Fruit fly (Drosophila melanogaster) whole organism, prepupa: ENCODE data around the gene Sol1.

Experiments used
- Blimp-1 ChIP-seq: fragments of 200-800 bp; sonication (Bioruptor generic); optimal IDR thresholded peaks from 3 replicates; lab custom pipeline; 2017; ENCODE audit warnings: missing biosample characterization, missing genetic modification characterization, mild to moderate bottlenecking, moderate library complexity, missing genetic modification reagents
- CG10631 ChIP-seq: fragments of 200-800 bp; sonication (Bioruptor generic); optimal IDR thresholded peaks from 2 replicates; lab custom pipeline; 2016; ENCODE audit warnings: missing biosample characterization, missing genetic modification characterization
- CG10669 ChIP-seq: fragments of 200-800 bp; sonication (Bioruptor generic); optimal IDR thresholded peaks from 3 replicates; lab custom pipeline; 2018; ENCODE audit warnings: missing biosample characterization, mild to moderate bottlenecking, missing genetic modification characterization, moderate library complexity
- CG11762 ChIP-seq: fragments of 200-800 bp; sonication (Bioruptor generic); optimal IDR thresholded peaks from 3 replicates; lab custom pipeline; 2016; ENCODE audit warnings: missing biosample characterization, missing genetic modification characterization; ENCODE audit not compliant: insufficient read depth
- CG1621 ChIP-seq: fragments of 200-800 bp; sonication (Bioruptor generic); optimal IDR thresholded peaks from 3 replicates; lab custom pipeline; 2018; ENCODE audit warnings: missing biosample characterization, mild to moderate bottlenecking, missing genetic modification characterization
- CG16779 ChIP-seq: fragments of 200-800 bp; sonication (Bioruptor generic); optimal IDR thresholded peaks from 3 replicates; lab custom pipeline; 2017; ENCODE audit warnings: missing biosample characterization, mild to moderate bottlenecking, missing genetic modification characterization
- CG3032 ChIP-seq: fragments of 200-800 bp; optimal IDR thresholded peaks from 2 replicates; lab custom pipeline; 2019; ENCODE audit warnings: missing biosample characterization, mild to moderate bottlenecking, missing genetic modification characterization, moderate library complexity
- CG31627 ChIP-seq: fragments of 200-800 bp; sonication (Bioruptor generic); optimal IDR thresholded peaks from 3 replicates; lab custom pipeline; 2016; ENCODE audit warnings: missing biosample characterization, missing genetic modification characterization
- CG6163 ChIP-seq: fragments of 200-800 bp; sonication (Bioruptor generic); IDR thresholded peaks from 3 replicates; pipeline ENCODE4 v1.3.6; 2022; ENCODE audit warnings: missing biosample characterization, missing genetic modification characterization
- CG6854 ChIP-seq: fragments of 200-800 bp; sonication (Bioruptor generic); optimal IDR thresholded peaks from 2 replicates; lab custom pipeline; 2017; ENCODE audit warnings: missing biosample characterization, mild to moderate bottlenecking, missing genetic modification characterization
- CG7368 ChIP-seq: fragments of 200-800 bp; sonication (Bioruptor generic); optimal IDR thresholded peaks from 3 replicates; lab custom pipeline; 2016; ENCODE audit warnings: missing biosample characterization, missing genetic modification characterization
- CG8119 ChIP-seq: fragments of 200-800 bp; sonication (Bioruptor generic); IDR thresholded peaks from 3 replicates; pipeline ENCODE4 v1.3.6; 2022; ENCODE audit warnings: missing biosample characterization, missing genetic modification characterization
- CG8319 ChIP-seq: fragments of 200-800 bp; sonication (Bioruptor generic); optimal IDR thresholded peaks from 3 replicates; lab custom pipeline; 2016; ENCODE audit warnings: missing biosample characterization, missing genetic modification characterization
- CG9139 ChIP-seq: fragments of 200-800 bp; sonication (Bioruptor generic); optimal IDR thresholded peaks from 3 replicates; lab custom pipeline; 2017; ENCODE audit warnings: missing biosample characterization, mild to moderate bottlenecking, missing genetic modification characterization
- Eip75B ChIP-seq: fragments of 200-800 bp; sonication (Bioruptor generic); optimal IDR thresholded peaks from 3 replicates; lab custom pipeline; 2016; ENCODE audit warnings: missing biosample characterization, missing genetic modification characterization
- Eip78C ChIP-seq: fragments of 200-800 bp; sonication (Bioruptor generic); peaks from one replicate; lab custom pipeline; 2016; ENCODE audit warnings: missing biosample characterization, missing genetic modification characterization
- Eip93F ChIP-seq: fragments of 200-800 bp; sonication (Bioruptor generic); optimal IDR thresholded peaks from 2 replicates; lab custom pipeline; 2016; ENCODE audit warnings: missing biosample characterization, mild to moderate bottlenecking, missing genetic modification characterization
- Ets21C ChIP-seq: fragments of 200-800 bp; sonication (Bioruptor generic); optimal IDR thresholded peaks from 3 replicates; lab custom pipeline; 2016; ENCODE audit warnings: missing biosample characterization, missing genetic modification characterization
- Ets96B ChIP-seq: fragments of 200-800 bp; optimal IDR thresholded peaks from 2 replicates; lab custom pipeline; 2019; ENCODE audit warnings: missing biosample characterization, mild to moderate bottlenecking, missing genetic modification characterization, moderate library complexity
- Lpt ChIP-seq: fragments of 200-800 bp; sonication (Bioruptor generic); optimal IDR thresholded peaks from 3 replicates; lab custom pipeline; 2016; ENCODE audit warnings: missing biosample characterization, missing genetic modification characterization
- OdsH ChIP-seq: fragments of 200-800 bp; sonication (Bioruptor generic); optimal IDR thresholded peaks from 3 replicates; lab custom pipeline; 2016; ENCODE audit warnings: missing biosample characterization, missing genetic modification characterization
- Sox14 ChIP-seq: fragments of 200-800 bp; sonication (Bioruptor generic); optimal IDR thresholded peaks from 3 replicates; lab custom pipeline; 2016; ENCODE audit warnings: missing biosample characterization, missing genetic modification characterization
- achi ChIP-seq: fragments of 200-800 bp; sonication (Bioruptor generic); optimal IDR thresholded peaks from 3 replicates; lab custom pipeline; 2016; ENCODE audit warnings: missing biosample characterization, missing genetic modification characterization
- cyc ChIP-seq: fragments of 200-800 bp; sonication (Bioruptor generic); optimal IDR thresholded peaks from 3 replicates; lab custom pipeline; 2016; ENCODE audit warnings: missing biosample characterization, missing genetic modification characterization
- esn ChIP-seq: fragments of 200-800 bp; sonication (Bioruptor generic); optimal IDR thresholded peaks from 2 replicates; lab custom pipeline; 2016; ENCODE audit warnings: missing biosample characterization, mild to moderate bottlenecking, missing genetic modification characterization, moderate library complexity
- fd59A ChIP-seq: fragments of 200-800 bp; sonication (Bioruptor generic); optimal IDR thresholded peaks from 2 replicates; lab custom pipeline; 2017; ENCODE audit warnings: missing biosample characterization, mild to moderate bottlenecking, missing genetic modification characterization, missing genetic modification reagents
- fd85E ChIP-seq: fragments of 200-800 bp; sonication (Bioruptor generic); optimal IDR thresholded peaks from 3 replicates; lab custom pipeline; 2016; ENCODE audit warnings: missing biosample characterization, missing genetic modification characterization
- pdm3 ChIP-seq: fragments of 200-800 bp; sonication (Bioruptor generic); optimal IDR thresholded peaks from 3 replicates; lab custom pipeline; 2016; ENCODE audit warnings: missing biosample characterization, missing genetic modification characterization
- spab ChIP-seq: fragments of 200-800 bp; sonication (Bioruptor generic); optimal IDR thresholded peaks from 2 replicates; lab custom pipeline; 2017; ENCODE audit warnings: missing biosample characterization, mild to moderate bottlenecking, missing genetic modification characterization, missing genetic modification reagents
- topi ChIP-seq: fragments of 200-800 bp; sonication (Bioruptor generic); optimal IDR thresholded peaks from 3 replicates; lab custom pipeline; 2016; ENCODE audit warnings: missing biosample characterization, missing genetic modification characterization

Gene Sol1

dm6 chr3R:12422379-12422975, 36.4 kb downstream of the Sol1 start, which contains the start of the genes Scgbeta and CG17202:
TSS of gene Scgbeta (minus strand) at chr3R:12422429.
TSS of gene CG17202 (plus strand) at chr3R:12422768.
- TF ChIP-seq fd85E (GFP tag; lab: Kevin White, UChicago) (no peak), Eip78C (GFP tag; lab: Kevin White, UChicago) (no peak), topi (GFP tag; lab: Kevin White, UChicago) (no peak), esn (GFP tag; lab: Kevin White, UChicago) (peak; percentile 28), achi (GFP tag; lab: Kevin White, UChicago) (no peak), Lpt (GFP tag; lab: Kevin White, UChicago) (no peak)

dm6 chr3R:12423997-12424396, 37.9 kb downstream of the Sol1 start:
- no peak for TF ChIP-seq Eip75B (GFP tag; lab: Kevin White, UChicago)
- TF ChIP-seq CG6163, result no peak
- TF ChIP-seq CG1621 (tag; lab: Kevin White, UChicago), result no peak
- TF ChIP-seq achi (GFP tag; lab: Kevin White, UChicago), result no peak
- TF ChIP-seq Eip93F (GFP tag; lab: Kevin White, UChicago), result no peak
- TF ChIP-seq Blimp-1 (GFP tag; lab: Kevin White, UChicago), result no peak
- no peak for TF ChIP-seq Ets96B (tag; lab: Kevin White, UChicago)
- no peak for TF ChIP-seq Ets21C (GFP tag; lab: Kevin White, UChicago)
- no peak for TF ChIP-seq pdm3
- no peak for TF ChIP-seq topi (GFP tag; lab: Kevin White, UChicago)
- no peak for TF ChIP-seq cyc
- TF ChIP-seq CG8119 (GFP tag; lab: Robert Waterston, UW), result no peak
- TF ChIP-seq CG10669 (GFP tag; lab: Kevin White, UChicago), result no peak
- no peak for TF ChIP-seq CG16779 (tag; lab: Kevin White, UChicago)
- TF ChIP-seq CG7368, result no peak
- TF ChIP-seq CG11762, result no peak
- TF ChIP-seq, all 60 proteins: peak for 0

- peak; percentile 20 for TF ChIP-seq CG1621 (tag; lab: Kevin White, UChicago)
- TF ChIP-seq Eip78C (GFP tag; lab: Kevin White, UChicago), result peak; percentile 69
- no peak for TF ChIP-seq CG10631 (GFP tag; lab: Kevin White, UChicago)
- peak; percentile 5 for TF ChIP-seq CG3032
- peak; percentile 17 for TF ChIP-seq esn (GFP tag; lab: Kevin White, UChicago)
- TF ChIP-seq CG31627 (GFP tag; lab: Kevin White, UChicago), result peak; percentile 29
- TF ChIP-seq CG8319, result no peak
- TF ChIP-seq spab (GFP tag; lab: Kevin White, UChicago), result no peak
- TF ChIP-seq CG9139, result no peak
- no peak for TF ChIP-seq CG7368
- no peak for TF ChIP-seq CG10669 (GFP tag; lab: Kevin White, UChicago)
Measured at dm6 chr3R:12425510-12426309, 39.7 kb downstream of the Sol1 start, which contains the start of gene Pp1-87B. TSS of gene Pp1-87B (minus strand) at chr3R:12425917.

- TF ChIP-seq fd59A (GFP tag; lab: Kevin White, UChicago), result no peak
- TF ChIP-seq CG6854 (GFP tag; lab: Kevin White, UChicago), result peak; percentile 17
- TF ChIP-seq, all 60 proteins: peak for 1
Measured at dm6 chr3R:12426310-12426653, 40.2 kb downstream of the Sol1 start, which contains the start of gene NANS. TSS of gene NANS (plus strand) at chr3R:12426578.

- TF ChIP-seq OdsH (GFP tag; lab: Kevin White, UChicago), result no peak
- TF ChIP-seq Sox14 (GFP tag; lab: Kevin White, UChicago), result peak; percentile 17
Measured at dm6 chr3R:12429120-12429610, 43.1 kb downstream of the Sol1 start, which contains the start of the genes CG5641 and CG5245. TSS of gene CG5641 (minus strand) at chr3R:12429282. TSS of gene CG5245 (plus strand) at chr3R:12429560.
